Fruit fly (Drosophila melanogaster) S2 (cell line): ENCODE data around the gene CG11437.

Experiments
- CG8478 ChIP-seq: fragments of >200 bp; optimal IDR thresholded peaks from 2 replicates; lab custom pipeline; 2018
- CTCF ChIP-seq, 2 experiments: fragments of >200 bp; optimal IDR thresholded peaks; 2 replicates each; lab custom pipeline; 2018

DNA sequence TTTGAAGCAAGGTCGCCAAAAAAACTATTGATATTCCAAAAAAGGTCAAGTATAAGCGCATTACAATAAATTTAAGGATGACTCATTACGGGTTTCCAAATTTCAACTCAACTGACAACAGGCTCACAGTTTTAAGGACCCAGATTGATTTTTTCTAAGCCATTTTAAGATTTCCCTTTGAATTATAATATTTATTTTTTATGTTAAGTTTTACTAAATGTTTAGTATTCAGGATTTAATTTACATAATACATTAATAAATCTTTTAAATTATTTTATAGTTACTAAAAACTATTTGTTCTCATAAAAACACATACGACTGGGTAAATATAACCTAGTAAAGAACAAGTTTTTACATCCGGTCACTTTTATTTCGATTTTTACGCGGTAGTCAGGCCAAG lies 36.5 kb downstream of the CG11437 start, which contains the start of gene CG43329:
- no peak for TF ChIP-seq CG8478 (lab: Kevin White, UChicago)
- no peak for TF ChIP-seq CTCF (optimal IDR thresholded peaks at IDR 0.05; lab: Kevin White, UChicago)
